Worm (Caenorhabditis elegans): ENCODE results near the gene F42A10.6.

Gene F42A10.6

ce11 chrIII:6202440-6202839 is 25.8 kb upstream of the F42A10.6 start (continued):
- TF ChIP-seq akir-1 (GFP tag; optimal IDR thresholded peaks at IDR 0.05) (no peak), ztf-25 (GFP tag; IDR thresholded peaks at IDR 0.05) (0 out of 2 replicates have a peak, but pooled peaks have one; percentile 41), dpff-1 (tag; optimal IDR thresholded peaks at IDR 0.05) (no peak), lin-26 (GFP tag; IDR thresholded peaks at IDR 0.05) (peak; percentile 68), Y67H2A.10 (GFP tag; conservative IDR thresholded peaks at IDR 0.05) (no peak), ama-1 (optimal IDR thresholded peaks at IDR 0.05) (no peak), ama-1 (GFP tag; optimal IDR thresholded peaks at IDR 0.05) (peak; percentile 53 to 65), efl-1 (GFP tag; optimal IDR thresholded peaks at IDR 0.05) (peak; percentile 9), B0336.3 (GFP tag; IDR thresholded peaks at IDR 0.05) (peak; percentile 73), Y53G8AR.9 (GFP tag; conservative IDR thresholded peaks at IDR 0.05) (peak; percentile 66; the same call in 1 of the 2 replicates), madf-6 (GFP tag; IDR thresholded peaks at IDR 0.05) (peak; percentile 50), attf-3 (GFP tag; conservative IDR thresholded peaks at IDR 0.05) (0 out of 2 replicates have a peak, but pooled peaks have one; percentile 7), hsf-1 (GFP tag; IDR thresholded peaks at IDR 0.05) (peak; percentile 81), Y95B8A.8 (GFP tag; IDR thresholded peaks at IDR 0.05) (peak; percentile 57; the same call in 1 of the 2 replicates), lsl-1 (GFP tag; optimal IDR thresholded peaks at IDR 0.05) (peak; percentile 49), F57C9.4 (tag; optimal IDR thresholded peaks at IDR 0.05) (no peak), attf-6 (GFP tag; IDR thresholded peaks at IDR 0.05) (peak; percentile 68; the same call in 1 of the 2 replicates), F33H1.4 (GFP tag; IDR thresholded peaks at IDR 0.05) (no peak), snpc-3.4 (tag; optimal IDR thresholded peaks at IDR 0.05) (peak; percentile 19), ccch-3 (GFP tag; optimal IDR thresholded peaks at IDR 0.05) (no peak), fkh-3 (tag; optimal IDR thresholded peaks at IDR 0.05) (no peak), hlh-26 (GFP tag; conservative IDR thresholded peaks at IDR 0.05) (no peak), snpc-1.1 (tag; optimal IDR thresholded peaks at IDR 0.05; ENCODE audit: insufficient read depth) (peak; percentile 56), F49E8.2 (tag; optimal IDR thresholded peaks at IDR 0.05; ENCODE audit: insufficient read depth) (peak; percentile 85), D2030.7 (GFP tag; IDR thresholded peaks at IDR 0.05) (peak; percentile 25; the same call in 1 of the 2 replicates), F52B5.7 (tag; optimal IDR thresholded peaks at IDR 0.05) (no peak), nhr-179 (tag; optimal IDR thresholded peaks at IDR 0.05) (no peak), egl-18 (GFP tag; IDR thresholded peaks at IDR 0.05) (no peak), cebp-1 (GFP tag; IDR thresholded peaks at IDR 0.05) (no peak), cebp-1 (tag; optimal IDR thresholded peaks at IDR 0.05) (peak; percentile 8), tbp1 (GFP tag; optimal IDR thresholded peaks at IDR 0.05) (peak; percentile 6), B0261.1 (tag; optimal IDR thresholded peaks at IDR 0.05) (no peak), athp-1 (tag; optimal IDR thresholded peaks at IDR 0.05) (peak; percentile 40), unc-130 (GFP tag; optimal IDR thresholded peaks at IDR 0.05) (peak; percentile 48), C17E4.6 (GFP tag; IDR thresholded peaks at IDR 0.05) (peak; percentile 60), die-1 (tag; optimal IDR thresholded peaks at IDR 0.05) (peak; percentile 7), hmg-1.2 (GFP tag; IDR thresholded peaks at IDR 0.05) (peak; percentile 34), Y79H2A.3 (GFP tag; conservative IDR thresholded peaks at IDR 0.05) (peak; percentile 85), ceh-58 (GFP tag; IDR thresholded peaks at IDR 0.05) (0 out of 2 replicates have a peak, but pooled peaks have one; percentile 29), ceh-91 (GFP tag; IDR thresholded peaks at IDR 0.05) (0 out of 2 replicates have a peak, but pooled peaks have one; percentile 14), ceh-100 (GFP tag; IDR thresholded peaks at IDR 0.05) (no peak; the same call in 1 of the 2 replicates)

Data from whole organism, young adult.